Worm (Caenorhabditis elegans): Measurements from ENCODE around the gene lim-4.

DNA sequence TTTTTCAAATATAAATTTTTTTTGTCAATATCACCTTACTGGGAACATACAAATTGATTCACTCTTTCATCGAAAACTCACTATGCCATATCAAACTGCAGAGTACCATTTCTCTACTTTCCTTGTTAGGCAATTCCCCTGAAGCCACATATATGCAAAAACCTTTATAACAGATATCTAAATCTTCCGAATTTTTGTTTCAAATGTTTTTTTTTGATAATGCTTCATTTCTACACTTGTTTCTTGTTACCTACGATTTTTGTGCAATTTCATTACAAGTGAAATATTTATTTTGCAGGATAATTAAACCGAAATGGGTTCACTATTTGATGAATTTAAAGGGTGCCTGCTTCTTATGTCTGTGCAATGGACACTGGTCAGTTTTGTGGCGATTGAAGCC lies 46.8 kb upstream of the lim-4 start, which contains the start of gene T22B2.2:
- no peak for TF ChIP-seq unc-130 (GFP tag; optimal IDR thresholded peaks at IDR 0.05)
- no peak for TF ChIP-seq lag-1 (GFP tag; IDR thresholded peaks at IDR 0.05)
- no peak for TF ChIP-seq bed-2 (GFP tag; IDR thresholded peaks at IDR 0.05)
- no peak for TF ChIP-seq zfh-2 (GFP tag; conservative IDR thresholded peaks at IDR 0.05)
- TF ChIP-seq ama-1 (optimal IDR thresholded peaks at IDR 0.05) = no peak
- no peak for TF ChIP-seq ama-1 (GFP tag; optimal IDR thresholded peaks at IDR 0.05)
- no peak for TF ChIP-seq nfya-1 (tag; optimal IDR thresholded peaks at IDR 0.05; ENCODE audit: borderline replicate concordance, insufficient read depth)
- no peak for TF ChIP-seq ceh-91 (GFP tag; IDR thresholded peaks at IDR 0.05)
- TF ChIP-seq hlh-26 (GFP tag; conservative IDR thresholded peaks at IDR 0.05) = no peak
- TF ChIP-seq F39B2.1 (GFP tag; IDR thresholded peaks at IDR 0.05) = no peak
- no peak for TF ChIP-seq F55B11.4 (tag; optimal IDR thresholded peaks at IDR 0.05; ENCODE audit: borderline replicate concordance, insufficient read depth)
- TF ChIP-seq K11D2.4 (GFP tag; IDR thresholded peaks at IDR 0.05) = no peak
- no peak for TF ChIP-seq C17E4.6 (GFP tag; IDR thresholded peaks at IDR 0.05)
- no peak for TF ChIP-seq Y79H2A.3 (GFP tag; conservative IDR thresholded peaks at IDR 0.05)
